Worm (Caenorhabditis elegans) whole organism, midembryonic: ENCODE data around the gene F13H10.1.

Experiments
- T22C8.4 ChIP-seq: fragments of 200-800 bp; sonication (Bioruptor generic); IDR thresholded peaks from 2 replicates; pipeline ENCODE4 v1.3.6; 2022; ENCODE audit warnings: missing genetic modification characterization, missing compliant biosample characterization
- cog-1 ChIP-seq: sonication (generic microtip); optimal IDR thresholded peaks from 2 replicates; lab custom pipeline; 2016; ENCODE audit warnings: missing genetic modification characterization, missing compliant biosample characterization
- flt-1 ChIP-seq: fragments of 200-800 bp; sonication (Bioruptor generic); IDR thresholded peaks from 2 replicates; pipeline ENCODE4 v1.3.6; 2022; ENCODE audit warnings: missing genetic modification characterization, missing compliant biosample characterization
- klf-2 ChIP-seq: fragments of 200-800 bp; sonication (Bioruptor generic); conservative IDR thresholded peaks from 2 replicates; pipeline ENCODE4 v1.3.6; 2022; ENCODE audit warnings: missing genetic modification reagents, missing genetic modification characterization, missing compliant biosample characterization
- med-1 ChIP-seq: sonication (generic microtip); optimal IDR thresholded peaks from 2 replicates; lab custom pipeline; 2017; ENCODE audit warnings: missing genetic modification characterization, mild to moderate bottlenecking, missing compliant biosample characterization, antibody characterized with exemption, missing genetic modification reagents; ENCODE audit not compliant: insufficient read depth
- ref-1 ChIP-seq: fragments of 200-800 bp; sonication (Bioruptor generic); conservative IDR thresholded peaks from 2 replicates; pipeline ENCODE4 v1.3.6; 2022; ENCODE audit warnings: missing genetic modification reagents, missing genetic modification characterization, missing compliant biosample characterization
- tab-1 ChIP-seq: fragments of 200-800 bp; sonication (Bioruptor generic); IDR thresholded peaks from 2 replicates; pipeline ENCODE4 v1.3.6; 2022; ENCODE audit warnings: missing genetic modification characterization, missing compliant biosample characterization
- ztf-23 ChIP-seq: fragments of 200-800 bp; sonication (Bioruptor generic); IDR thresholded peaks from 2 replicates; pipeline ENCODE4 v1.3.6; 2022; ENCODE audit warnings: missing genetic modification reagents, missing genetic modification characterization, missing compliant biosample characterization
- ztf-29 ChIP-seq: fragments of 200-800 bp; sonication (Bioruptor generic); IDR thresholded peaks from 2 replicates; pipeline ENCODE4 v1.3.6; 2022; ENCODE audit warnings: missing genetic modification reagents, missing genetic modification characterization, missing compliant biosample characterization

The F13H10.1 gene

DNA sequence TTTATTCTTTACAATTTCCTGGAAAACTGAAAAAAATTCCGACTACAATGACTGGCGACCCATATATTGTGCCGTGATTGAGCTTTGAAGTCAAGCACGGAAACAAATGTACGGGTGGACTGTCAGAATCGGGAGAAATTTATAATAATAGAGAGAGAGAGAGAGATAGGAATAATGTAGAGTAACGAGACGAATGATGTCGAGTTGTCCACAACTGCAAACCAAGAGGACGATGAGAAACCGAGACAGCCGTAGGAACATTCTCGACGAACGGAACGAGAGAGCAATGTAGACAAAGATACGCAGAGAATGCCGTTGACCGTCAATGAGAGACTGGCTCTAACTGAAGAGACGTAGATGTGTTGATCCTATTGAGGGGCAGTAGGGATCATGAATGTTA, 23.2 kb downstream of the F13H10.1 start:
- TF ChIP-seq cog-1 (tag; lab: Kevin White, UChicago) = peak; percentile 76
- TF ChIP-seq med-1 (GFP tag; lab: Kevin White, UChicago) = no peak
- no peak for TF ChIP-seq ref-1 (GFP tag; lab: Robert Waterston, UW)
- TF ChIP-seq T22C8.4 = no peak
- no peak for TF ChIP-seq ztf-23 (GFP tag; lab: Robert Waterston, UW)
- no peak for TF ChIP-seq ztf-29 (GFP tag; lab: Robert Waterston, UW)
- peak; percentile 76; the same call in 1 of the 2 replicates for TF ChIP-seq flt-1

DNA sequence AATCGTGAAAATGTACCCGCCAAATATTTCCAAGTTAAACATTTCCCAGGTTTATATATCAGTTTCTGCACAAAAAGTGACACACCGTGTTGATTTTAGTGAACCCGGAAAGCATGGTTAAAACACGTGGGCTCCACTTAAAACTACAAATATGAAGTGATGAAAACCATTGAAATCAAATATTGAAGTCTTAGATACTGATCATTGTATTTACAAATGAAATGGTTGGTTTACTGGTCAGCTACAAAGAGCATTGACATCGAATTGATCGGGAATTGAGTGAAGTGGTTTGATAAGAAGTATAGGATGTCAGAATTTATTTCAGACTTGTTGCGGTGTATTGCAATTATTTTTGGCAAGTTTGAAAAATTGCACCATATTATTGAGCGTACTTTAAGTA, 25.0 kb downstream of the F13H10.1 start, which contains the start of gene hrg-5:
hrg-5 (minus strand) TSS at position 17 of the 400 bp plus-strand sequence.
- TF ChIP-seq klf-2 (GFP tag; lab: Robert Waterston, UW) (no peak), flt-1 (no peak), tab-1 (no peak), ztf-29 (GFP tag; lab: Robert Waterston, UW) (no peak), ztf-23 (GFP tag; lab: Robert Waterston, UW) (no peak), T22C8.4 (no peak), ref-1 (GFP tag; lab: Robert Waterston, UW) (no peak), med-1 (GFP tag; lab: Kevin White, UChicago) (no peak), cog-1 (tag; lab: Kevin White, UChicago) (no peak)

ce11 chrIV:11030117-11030516, 25.7 kb downstream of the F13H10.1 start:
- no peak for TF ChIP-seq med-1 (GFP tag; lab: Kevin White, UChicago)
- no peak for TF ChIP-seq flt-1
- TF ChIP-seq klf-2 (GFP tag; lab: Robert Waterston, UW) = no peak
- TF ChIP-seq T22C8.4 = no peak
- no peak for TF ChIP-seq ref-1 (GFP tag; lab: Robert Waterston, UW)
- TF ChIP-seq tab-1 = no peak
- no peak for TF ChIP-seq ztf-29 (GFP tag; lab: Robert Waterston, UW)
- TF ChIP-seq ztf-23 (GFP tag; lab: Robert Waterston, UW) = no peak
- TF ChIP-seq cog-1 (tag; lab: Kevin White, UChicago) = no peak

ce11 chrIV:11030893-11031292, 26.5 kb downstream of the F13H10.1 start, which contains the start of gene hrg-4:
Gene hrg-4, minus strand, starts transcription at chrIV:11030993.
- TF ChIP-seq ref-1 (GFP tag; lab: Robert Waterston, UW) = no peak
- no peak for TF ChIP-seq tab-1
- TF ChIP-seq med-1 (GFP tag; lab: Kevin White, UChicago) = no peak
- TF ChIP-seq cog-1 (tag; lab: Kevin White, UChicago) = no peak
- TF ChIP-seq klf-2 (GFP tag; lab: Robert Waterston, UW) = no peak
- TF ChIP-seq ztf-29 (GFP tag; lab: Robert Waterston, UW) = no peak
- TF ChIP-seq ztf-23 (GFP tag; lab: Robert Waterston, UW) = no peak
- TF ChIP-seq T22C8.4 = no peak

ce11 chrIV:11031640-11032039, 27.3 kb downstream of the F13H10.1 start:
- no peak for TF ChIP-seq med-1 (GFP tag; lab: Kevin White, UChicago)
- TF ChIP-seq ztf-23 (GFP tag; lab: Robert Waterston, UW) = no peak
- no peak for TF ChIP-seq flt-1
- TF ChIP-seq tab-1 = no peak
- TF ChIP-seq ztf-29 (GFP tag; lab: Robert Waterston, UW) = no peak
- TF ChIP-seq klf-2 (GFP tag; lab: Robert Waterston, UW) = no peak
- TF ChIP-seq cog-1 (tag; lab: Kevin White, UChicago) = no peak
- TF ChIP-seq T22C8.4 = no peak

ce11 chrIV:11032288-11032687, 27.9 kb downstream of the F13H10.1 start, which contains the start of gene hrg-6:
Gene hrg-6, plus strand, starts transcription at chrIV:11032588.
- TF ChIP-seq flt-1 = no peak
- TF ChIP-seq ztf-23 (GFP tag; lab: Robert Waterston, UW) = no peak
- TF ChIP-seq klf-2 (GFP tag; lab: Robert Waterston, UW) = no peak
- no peak for TF ChIP-seq T22C8.4
- TF ChIP-seq cog-1 (tag; lab: Kevin White, UChicago) = no peak

DNA sequence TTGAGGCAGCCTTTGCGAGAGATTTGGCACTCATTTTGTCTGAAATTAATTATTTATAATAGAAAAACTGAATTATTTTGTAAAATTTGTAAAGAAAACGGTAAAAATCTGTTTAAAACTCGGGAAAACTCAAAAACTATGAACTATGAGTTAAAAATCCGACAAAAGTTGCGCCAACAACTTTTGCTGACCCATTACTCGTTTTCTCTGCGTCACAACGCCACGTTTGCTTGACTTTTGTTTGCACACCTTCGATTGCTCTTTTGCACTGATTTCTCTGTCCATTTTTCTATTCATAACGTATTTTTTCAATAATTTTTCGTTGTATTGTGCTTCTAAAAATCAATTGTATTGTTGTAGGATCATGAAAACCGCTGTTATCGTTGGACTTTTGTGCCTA, 31.8 kb downstream of the F13H10.1 start, which contains the start of gene fkb-1:
fkb-1 (plus strand) TSS at position 361 of the 400 bp plus-strand sequence.
- TF ChIP-seq ztf-29 (GFP tag; lab: Robert Waterston, UW) (no peak), cog-1 (tag; lab: Kevin White, UChicago) (no peak), T22C8.4 (no peak), tab-1 (no peak), klf-2 (GFP tag; lab: Robert Waterston, UW) (no peak), ref-1 (GFP tag; lab: Robert Waterston, UW) (no peak), ztf-23 (GFP tag; lab: Robert Waterston, UW) (no peak), flt-1 (no peak), med-1 (GFP tag; lab: Kevin White, UChicago) (no peak)

- no peak for TF ChIP-seq ztf-23 (GFP tag; lab: Robert Waterston, UW)
- TF ChIP-seq cog-1 (tag; lab: Kevin White, UChicago) = no peak
- TF ChIP-seq klf-2 (GFP tag; lab: Robert Waterston, UW) = no peak
- no peak for TF ChIP-seq flt-1
- TF ChIP-seq ref-1 (GFP tag; lab: Robert Waterston, UW) = no peak
- TF ChIP-seq tab-1 = no peak
- no peak for TF ChIP-seq med-1 (GFP tag; lab: Kevin White, UChicago)
- no peak for TF ChIP-seq ztf-29 (GFP tag; lab: Robert Waterston, UW)
- TF ChIP-seq T22C8.4 = no peak
Measured at ce11 chrIV:11037118-11037719, 32.8 kb downstream of the F13H10.1 start.

DNA sequence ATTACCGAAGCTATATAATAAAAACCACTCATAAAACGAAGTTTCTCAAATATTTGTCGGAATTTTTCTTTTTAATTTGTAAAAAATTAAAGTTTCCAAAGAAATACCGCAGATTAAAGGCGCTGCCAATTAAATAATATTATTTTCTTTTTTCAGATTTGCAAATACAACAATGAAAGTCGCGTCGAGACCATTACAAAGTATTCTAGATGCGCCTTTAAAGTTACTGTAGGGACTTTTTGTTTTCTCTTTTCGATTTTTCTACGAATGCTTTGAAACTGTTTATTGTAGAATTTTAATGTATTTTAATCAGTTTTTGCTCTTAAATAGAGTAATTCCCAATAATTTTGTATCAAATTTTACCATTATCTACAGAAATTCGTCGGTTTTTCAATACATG, 33.8 kb downstream of the F13H10.1 start:
- TF ChIP-seq ztf-29 (GFP tag; lab: Robert Waterston, UW) (no peak), flt-1 (no peak), klf-2 (GFP tag; lab: Robert Waterston, UW) (no peak), ztf-23 (GFP tag; lab: Robert Waterston, UW) (no peak), cog-1 (tag; lab: Kevin White, UChicago) (no peak), T22C8.4 (no peak), tab-1 (no peak), med-1 (GFP tag; lab: Kevin White, UChicago) (no peak), ref-1 (GFP tag; lab: Robert Waterston, UW) (no peak)

ce11 chrIV:11038618-11038664, 34.1 kb downstream of the F13H10.1 start, which contains the start of gene kdin-1:
Gene kdin-1, plus strand, starts transcription at chrIV:11038655.
- TF ChIP-seq T22C8.4 (no peak), ztf-29 (GFP tag; lab: Robert Waterston, UW) (no peak), ref-1 (GFP tag; lab: Robert Waterston, UW) (no peak), med-1 (GFP tag; lab: Kevin White, UChicago) (no peak), cog-1 (tag; lab: Kevin White, UChicago) (no peak), tab-1 (no peak)
